Fruit fly (Drosophila melanogaster) Kc167 (cell line): ENCODE results near the gene MED27.

Source experiments
- Myc ChIP-seq: fragments of >200 bp; optimal IDR thresholded peaks from 2 replicates; lab custom pipeline; 2017; ENCODE audit warnings: missing external identifiers
- Sin3A ChIP-seq: fragments of >200 bp; optimal IDR thresholded peaks from 2 replicates; lab custom pipeline; 2018; ENCODE audit warnings: missing external identifiers
- h ChIP-seq: fragments of >200 bp; optimal IDR thresholded peaks from 3 replicates; lab custom pipeline; 2018; ENCODE audit warnings: missing external identifiers
- psq ChIP-seq: fragments of >200 bp; optimal IDR thresholded peaks from 2 replicates; lab custom pipeline; 2017; ENCODE audit warnings: missing external identifiers

- TF ChIP-seq psq (no peak), h (no peak), Sin3A (lab: Kevin White, UChicago) (no peak), Myc (no peak)
These were observed 28.2 kb downstream of the MED27 start for dm6 chr3R:5682921-5683748.
